Fruit fly (Drosophila melanogaster): ENCODE results near the gene ORMDL.

Gene ORMDL

DNA sequence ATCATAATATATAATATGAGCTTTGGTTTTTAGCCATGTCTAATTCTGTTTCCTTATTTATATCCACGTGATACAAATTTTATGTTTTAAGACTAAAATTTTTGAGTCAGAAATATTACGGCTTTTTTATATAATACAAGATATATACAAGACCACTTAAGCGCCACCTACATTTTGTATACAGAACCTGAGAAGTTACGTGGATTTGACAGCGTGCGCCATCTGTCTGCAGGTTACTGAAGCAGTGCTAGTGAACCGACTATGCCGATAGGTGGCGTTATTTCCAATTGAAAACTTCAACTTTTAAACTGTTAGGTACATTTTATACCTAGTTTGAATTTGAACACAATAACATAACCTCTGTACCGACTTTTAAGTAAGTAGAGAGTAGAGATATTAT lies 17.7 kb downstream of the ORMDL start (continued):
- TF ChIP-seq pum (GFP tag; optimal IDR thresholded peaks at IDR 0.05), result peak; percentile 78
- peak; percentile 32; the same call in 1 of the 2 replicates for TF ChIP-seq ssp (GFP tag; IDR thresholded peaks at IDR 0.05)
- TF ChIP-seq Chrac-16 (GFP tag; optimal IDR thresholded peaks at IDR 0.05), result peak; percentile 87
- peak; percentile 67 for TF ChIP-seq Meics (GFP tag; optimal IDR thresholded peaks at IDR 0.05)
- TF ChIP-seq CG6854 (GFP tag; optimal IDR thresholded peaks at IDR 0.05), result no peak
- TF ChIP-seq C15 (GFP tag; IDR thresholded peaks at IDR 0.05), result no peak
- TF ChIP-seq pros (GFP tag; optimal IDR thresholded peaks at IDR 0.05), result no peak
- TF ChIP-seq gro (GFP tag; optimal IDR thresholded peaks at IDR 0.05), result peak; percentile 26
- no peak for TF ChIP-seq sim (GFP tag; IDR thresholded peaks at IDR 0.05)
- TF ChIP-seq CG11560 (tag; IDR thresholded peaks at IDR 0.05), result no peak
- TF ChIP-seq Sry-δ (GFP tag; optimal IDR thresholded peaks at IDR 0.05), result peak; percentile 33
- no peak for TF ChIP-seq gce (GFP tag; IDR thresholded peaks at IDR 0.05)
- no peak for TF ChIP-seq BtbVII (GFP tag; optimal IDR thresholded peaks at IDR 0.05)
- TF ChIP-seq dimm (GFP tag; IDR thresholded peaks at IDR 0.05), result no peak
- no peak for TF ChIP-seq zen2 (GFP tag; IDR thresholded peaks at IDR 0.05; ENCODE audit: partially characterized antibody)
- TF ChIP-seq CG16863 (GFP tag; optimal IDR thresholded peaks at IDR 0.05), result peak; percentile 72
- TF ChIP-seq Taf1 (GFP tag; IDR thresholded peaks at IDR 0.05), result no peak
- TF ChIP-seq CG5180 (GFP tag; optimal IDR thresholded peaks at IDR 0.05), result no peak
- peak; percentile 66 for TF ChIP-seq mam (GFP tag; optimal IDR thresholded peaks at IDR 0.05)
- TF ChIP-seq CG2120 (GFP tag; optimal IDR thresholded peaks at IDR 0.05), result peak; percentile 76
- no peak for TF ChIP-seq nom (GFP tag; optimal IDR thresholded peaks at IDR 0.05)
- peak; percentile 30 for TF ChIP-seq ATbp (GFP tag; optimal IDR thresholded peaks at IDR 0.05)
- no peak for TF ChIP-seq Max (GFP tag; optimal IDR thresholded peaks at IDR 0.05)
- TF ChIP-seq klu (GFP tag; IDR thresholded peaks at IDR 0.05), result no peak
- no peak for TF ChIP-seq crc (GFP tag; optimal IDR thresholded peaks at IDR 0.05)
- peak; percentile 66 for TF ChIP-seq Side (GFP tag; optimal IDR thresholded peaks at IDR 0.05)
- peak; percentile 68 for TF ChIP-seq tgo (GFP tag; IDR thresholded peaks at IDR 0.05)
- TF ChIP-seq HmgD (GFP tag; optimal IDR thresholded peaks at IDR 0.05), result peak; percentile 84
- TF ChIP-seq Scr (GFP tag; IDR thresholded peaks at IDR 0.05; ENCODE audit: partially characterized antibody), result no peak
- TF ChIP-seq disco-r (GFP tag; optimal IDR thresholded peaks at IDR 0.05), result peak; percentile 55
- peak; percentile 31 for TF ChIP-seq CG31388 (GFP tag; optimal IDR thresholded peaks at IDR 0.05)
- TF ChIP-seq CG12942 (GFP tag; optimal IDR thresholded peaks at IDR 0.05), result peak; percentile 58
- TF ChIP-seq maf-S (GFP tag; optimal IDR thresholded peaks at IDR 0.05), result peak; percentile 30
- TF ChIP-seq luna (GFP tag; optimal IDR thresholded peaks at IDR 0.05), result no peak
- TF ChIP-seq fd3F (GFP tag; optimal IDR thresholded peaks at IDR 0.05), result peak; percentile 52
- TF ChIP-seq grau (tag; optimal IDR thresholded peaks at IDR 0.05), result peak; percentile 74
- TF ChIP-seq Ets97D (GFP tag; optimal IDR thresholded peaks at IDR 0.05), result peak; percentile 58
- no peak for TF ChIP-seq CG11398 (GFP tag; optimal IDR thresholded peaks at IDR 0.05)
- TF ChIP-seq CG8281 (tag; optimal IDR thresholded peaks at IDR 0.05), result no peak
- TF ChIP-seq nerfin-1 (tag; optimal IDR thresholded peaks at IDR 0.05), result no peak
- TF ChIP-seq CG3065 (GFP tag; optimal IDR thresholded peaks at IDR 0.05), result peak; percentile 72
- TF ChIP-seq gsb-n (tag; optimal IDR thresholded peaks at IDR 0.05), result peak; percentile 31
- peak; percentile 56 for TF ChIP-seq CG2678 (tag; optimal IDR thresholded peaks at IDR 0.05)
- 0 out of 2 replicates have a peak, but pooled peaks have one; percentile 8 for TF ChIP-seq Gsc (GFP tag; IDR thresholded peaks at IDR 0.05)
- TF ChIP-seq CG3995 (GFP tag; optimal IDR thresholded peaks at IDR 0.05), result no peak
- TF ChIP-seq hbn (GFP tag; IDR thresholded peaks at IDR 0.05; ENCODE audit: partially characterized antibody), result no peak
- TF ChIP-seq CG17328 (GFP tag; IDR thresholded peaks at IDR 0.05), result peak; percentile 69
- TF ChIP-seq CG17568 (GFP tag; optimal IDR thresholded peaks at IDR 0.05), result no peak
- peak; percentile 48 for TF ChIP-seq NC2α (GFP tag; optimal IDR thresholded peaks at IDR 0.05)
- peak; percentile 45 for TF ChIP-seq CG1792 (GFP tag; optimal IDR thresholded peaks at IDR 0.05)
- peak; percentile 61 for TF ChIP-seq slp2 (GFP tag; optimal IDR thresholded peaks at IDR 0.05)
- peak; percentile 43 for TF ChIP-seq CHES-1-like (GFP tag; optimal IDR thresholded peaks at IDR 0.05)

Measured in whole organism, embryonic.